Worm (Caenorhabditis elegans): ENCODE results near the gene ucr-2.3.

The ucr-2.3 gene

ce11 chrIII:835713-836278 is 43.9 kb upstream of the ucr-2.3 start (continued):
- TF ChIP-seq mxl-1 (tag; optimal IDR thresholded peaks at IDR 0.05) = no peak
- no peak for TF ChIP-seq nfya-1 (tag; optimal IDR thresholded peaks at IDR 0.05; ENCODE audit: borderline replicate concordance, insufficient read depth)
- no peak for TF ChIP-seq madf-8 (GFP tag; conservative IDR thresholded peaks at IDR 0.05)
- peak; percentile 83 for TF ChIP-seq gei-17 (GFP tag; optimal IDR thresholded peaks at IDR 0.05)
- no peak for TF ChIP-seq sdz-38 (tag; optimal IDR thresholded peaks at IDR 0.05)
- TF ChIP-seq F49E8.2 (tag; optimal IDR thresholded peaks at IDR 0.05; ENCODE audit: insufficient read depth) = no peak
- TF ChIP-seq B0035.1 (tag; optimal IDR thresholded peaks at IDR 0.05) = peak; percentile 87
- TF ChIP-seq lin-54 (GFP tag; optimal IDR thresholded peaks at IDR 0.05) = peak; percentile 70
- TF ChIP-seq lin-35 (GFP tag; optimal IDR thresholded peaks at IDR 0.05) = peak in 2 of 3 experiments; percentile 36 to 47
- peak; percentile 99 for TF ChIP-seq F52B5.7 (tag; optimal IDR thresholded peaks at IDR 0.05)
- peak; percentile 89 for TF ChIP-seq egl-18 (GFP tag; IDR thresholded peaks at IDR 0.05)
- TF ChIP-seq Y53G8AR.9 (GFP tag; conservative IDR thresholded peaks at IDR 0.05) = peak; percentile 99
- peak; percentile 98 for TF ChIP-seq F10E7.11 (tag; optimal IDR thresholded peaks at IDR 0.05)
- TF ChIP-seq unc-62 (GFP tag; optimal IDR thresholded peaks at IDR 0.05) = no peak
- TF ChIP-seq ceh-40 (GFP tag; IDR thresholded peaks at IDR 0.05) = peak; percentile 94
- TF ChIP-seq hsf-1 (GFP tag; IDR thresholded peaks at IDR 0.05) = peak; percentile 82; the same call in 1 of the 2 replicates
- peak; percentile 88; the same call in 1 of the 2 replicates for TF ChIP-seq ceh-58 (GFP tag; IDR thresholded peaks at IDR 0.05)
- TF ChIP-seq efl-1 (GFP tag; optimal IDR thresholded peaks at IDR 0.05) = no peak
- TF ChIP-seq sptf-2 (GFP tag; optimal IDR thresholded peaks at IDR 0.05) = peak; percentile 77
- TF ChIP-seq F57C9.4 (tag; optimal IDR thresholded peaks at IDR 0.05) = peak; percentile 98
- TF ChIP-seq bed-2 (GFP tag; IDR thresholded peaks at IDR 0.05) = no peak
- TF ChIP-seq Y79H2A.3 (GFP tag; conservative IDR thresholded peaks at IDR 0.05) = peak; percentile 90
- peak; percentile 69 for TF ChIP-seq attf-3 (GFP tag; conservative IDR thresholded peaks at IDR 0.05)
- TF ChIP-seq somi-1 (GFP tag; optimal IDR thresholded peaks at IDR 0.05) = peak; percentile 86
- TF ChIP-seq mcd-1 (GFP tag; IDR thresholded peaks at IDR 0.05) = peak; percentile 86
- TF ChIP-seq lsl-1 (GFP tag; optimal IDR thresholded peaks at IDR 0.05) = peak; percentile 23
- TF ChIP-seq madf-6 (GFP tag; IDR thresholded peaks at IDR 0.05) = peak; percentile 79
- TF ChIP-seq Y67H2A.10 (GFP tag; conservative IDR thresholded peaks at IDR 0.05) = peak; percentile 86
- peak; percentile 72; the same call in 1 of the 2 replicates for TF ChIP-seq F39B2.1 (GFP tag; IDR thresholded peaks at IDR 0.05)
- TF ChIP-seq ceh-100 (GFP tag; IDR thresholded peaks at IDR 0.05) = peak; percentile 81
- peak; percentile 92 for TF ChIP-seq ceh-79 (tag; optimal IDR thresholded peaks at IDR 0.05)
- TF ChIP-seq egrh-3 (GFP tag; IDR thresholded peaks at IDR 0.05) = peak; percentile 34; the same call in 1 of the 2 replicates
- TF ChIP-seq B0261.1 (tag; optimal IDR thresholded peaks at IDR 0.05) = peak; percentile 44
- peak; percentile 81 for TF ChIP-seq ceh-27 (GFP tag; optimal IDR thresholded peaks at IDR 0.05)
- no peak for TF ChIP-seq ccch-3 (GFP tag; optimal IDR thresholded peaks at IDR 0.05)
- TF ChIP-seq die-1 (tag; optimal IDR thresholded peaks at IDR 0.05) = peak; percentile 54
- peak; percentile 99 for TF ChIP-seq atf-7 (tag; optimal IDR thresholded peaks at IDR 0.05)
- TF ChIP-seq lsy-27 (tag; optimal IDR thresholded peaks at IDR 0.05; ENCODE audit: borderline replicate concordance, insufficient read depth) = no peak
- peak; percentile 62 for TF ChIP-seq pha-4 (tag; optimal IDR thresholded peaks at IDR 0.05)
- peak; percentile 91 for TF ChIP-seq ama-1 (optimal IDR thresholded peaks at IDR 0.05)
- peak in 1 of 2 experiments; percentile 65 for TF ChIP-seq ama-1 (GFP tag; optimal IDR thresholded peaks at IDR 0.05)
- peak; percentile 84 for TF ChIP-seq K12H6.12 (tag; optimal IDR thresholded peaks at IDR 0.05)
- TF ChIP-seq nhr-90 (tag; optimal IDR thresholded peaks at IDR 0.05) = peak; percentile 88
- peak; percentile 83 for TF ChIP-seq rcor-1 (GFP tag; IDR thresholded peaks at IDR 0.05)
- TF ChIP-seq hlh-12 (tag; optimal IDR thresholded peaks at IDR 0.05) = no peak
- peak; percentile 92 for TF ChIP-seq ztf-25 (GFP tag; IDR thresholded peaks at IDR 0.05)
- peak; percentile 91 for TF ChIP-seq Y95B8A.8 (GFP tag; IDR thresholded peaks at IDR 0.05)
- no peak for TF ChIP-seq F37B4.10 (GFP tag; IDR thresholded peaks at IDR 0.05)
- peak; percentile 97 for TF ChIP-seq T26A5.8 (tag; optimal IDR thresholded peaks at IDR 0.05)
